Fruit fly (Drosophila melanogaster) whole organism, embryonic: ENCODE results near the gene CG3149.

Experiments used
- ATbp ChIP-seq: fragments of 200-800 bp; sonication (Bioruptor generic); optimal IDR thresholded peaks from 2 replicates; lab custom pipeline; 2017; ENCODE audit warnings: missing biosample characterization, mild to moderate bottlenecking, missing genetic modification characterization, missing genetic modification reagents
- Adf1 ChIP-seq: fragments of 200-800 bp; sonication (Bioruptor generic); IDR thresholded peaks from 2 replicates; pipeline ENCODE4 v1.3.6; 2022; ENCODE audit warnings: missing biosample characterization, missing genetic modification characterization
- Awh ChIP-seq: fragments of 200-800 bp; sonication (Bioruptor generic); IDR thresholded peaks from 2 replicates; pipeline ENCODE4, ENCODE4 v1.3.6; 2022; ENCODE audit warnings: missing biosample characterization, missing genetic modification characterization
- CG11560 ChIP-seq: fragments of 200-800 bp; sonication (Bioruptor generic); IDR thresholded peaks from 3 replicates; pipeline ENCODE4 v1.3.6; 2022; ENCODE audit warnings: missing biosample characterization, missing genetic modification characterization
- CG12659 ChIP-seq: fragments of 200-800 bp; sonication (Bioruptor generic); optimal IDR thresholded peaks from 3 replicates; lab custom pipeline; 2017; ENCODE audit warnings: mild to moderate bottlenecking, missing biosample characterization, missing genetic modification reagents, missing genetic modification characterization
- CG12942 ChIP-seq: fragments of 200-800 bp; sonication (Bioruptor generic); optimal IDR thresholded peaks from 3 replicates; lab custom pipeline; 2016; ENCODE audit warnings: missing biosample characterization, missing genetic modification characterization
- CG14667 ChIP-seq: fragments of 200-800 bp; sonication (Bioruptor generic); IDR thresholded peaks from 2 replicates; pipeline ENCODE4 v1.3.6; 2022; ENCODE audit warnings: missing biosample characterization, missing genetic modification characterization
- CG15479 ChIP-seq: fragments of 200-800 bp; sonication (Bioruptor generic); optimal IDR thresholded peaks from 3 replicates; lab custom pipeline; 2019; ENCODE audit warnings: missing biosample characterization, mild to moderate bottlenecking, missing genetic modification characterization, moderate library complexity
- CG15514 ChIP-seq: fragments of 200-800 bp; sonication (Bioruptor generic); optimal IDR thresholded peaks from 3 replicates; lab custom pipeline; 2017; ENCODE audit warnings: missing biosample characterization, missing genetic modification characterization, mild to moderate bottlenecking, moderate library complexity, missing genetic modification reagents
- CG16863 ChIP-seq: fragments of 200-800 bp; sonication (Bioruptor generic); optimal IDR thresholded peaks from 3 replicates; lab custom pipeline; 2016; ENCODE audit warnings: missing biosample characterization, missing genetic modification characterization
- CG17829 ChIP-seq: fragments of 200-800 bp; optimal IDR thresholded peaks from 2 replicates; lab custom pipeline; 2019; ENCODE audit warnings: missing biosample characterization, mild to moderate bottlenecking, missing genetic modification characterization, moderate library complexity
- CG2875 ChIP-seq: fragments of 200-800 bp; sonication (Bioruptor generic); optimal IDR thresholded peaks from 2 replicates; lab custom pipeline; 2017; ENCODE audit warnings: missing biosample characterization, mild to moderate bottlenecking, missing genetic modification characterization, missing genetic modification reagents
- CG31441 ChIP-seq: fragments of 200-800 bp; sonication (Bioruptor generic); IDR thresholded peaks from 2 replicates; pipeline ENCODE4 v1.3.6; 2022; ENCODE audit warnings: missing biosample characterization, missing genetic modification characterization
- CG3726 ChIP-seq: fragments of 200-800 bp; sonication (Bioruptor generic); IDR thresholded peaks from 3 replicates; pipeline ENCODE4, ENCODE4 v1.3.6; 2022; ENCODE audit warnings: missing biosample characterization, missing genetic modification characterization
- CG3838 ChIP-seq: fragments of 200-800 bp; sonication (Bioruptor generic); optimal IDR thresholded peaks from 3 replicates; lab custom pipeline; 2016; ENCODE audit warnings: missing biosample characterization, missing genetic modification characterization
- CG4730 ChIP-seq: fragments of 200-800 bp; sonication (Bioruptor generic); IDR thresholded peaks from 2 replicates; pipeline ENCODE4 v1.3.6; 2022; ENCODE audit warnings: missing biosample characterization, missing genetic modification characterization
- CG7839 ChIP-seq: fragments of 200-800 bp; sonication (Bioruptor generic); optimal IDR thresholded peaks from 3 replicates; lab custom pipeline; 2018; ENCODE audit warnings: missing biosample characterization, mild to moderate bottlenecking, missing genetic modification characterization, moderate library complexity
- CG8478 ChIP-seq: fragments of >200 bp; optimal IDR thresholded peaks from 2 replicates; lab custom pipeline; 2018
- CG8924 ChIP-seq: fragments of 200-800 bp; optimal IDR thresholded peaks from 3 replicates; lab custom pipeline; 2019; ENCODE audit warnings: missing biosample characterization, mild to moderate bottlenecking, missing genetic modification characterization, moderate library complexity
- CG9727 ChIP-seq: fragments of 200-800 bp; sonication (Bioruptor generic); optimal IDR thresholded peaks from 3 replicates; lab custom pipeline; 2017; ENCODE audit warnings: missing biosample characterization, mild to moderate bottlenecking, missing genetic modification characterization
- CoRest ChIP-seq: fragments of 200-800 bp; sonication (Bioruptor generic); optimal IDR thresholded peaks from 3 replicates; lab custom pipeline; 2018; ENCODE audit warnings: missing biosample characterization, mild to moderate bottlenecking, missing genetic modification characterization, moderate library complexity
- D19A ChIP-seq: fragments of 200-800 bp; optimal IDR thresholded peaks from 3 replicates; lab custom pipeline; 2019; ENCODE audit warnings: missing biosample characterization, mild to moderate bottlenecking, missing genetic modification characterization, moderate library complexity
- Doc3 ChIP-seq: fragments of 200-800 bp; sonication (Bioruptor generic); IDR thresholded peaks from 3 replicates; pipeline ENCODE4 v1.3.6; 2022; ENCODE audit warnings: missing biosample characterization, missing genetic modification characterization; ENCODE audit not compliant: partially characterized antibody
- Drgx ChIP-seq: fragments of 200-800 bp; sonication (Bioruptor generic); IDR thresholded peaks from 2 replicates; pipeline ENCODE4 v1.3.6; 2022; ENCODE audit warnings: missing biosample characterization, missing genetic modification characterization
- H15 ChIP-seq: fragments of 200-800 bp; sonication (Bioruptor generic); IDR thresholded peaks from 3 replicates; pipeline ENCODE4 v1.3.6; 2022; ENCODE audit warnings: missing biosample characterization, missing genetic modification characterization
- Hmx ChIP-seq: fragments of 200-800 bp; sonication (Bioruptor generic); optimal IDR thresholded peaks from 2 replicates; lab custom pipeline; 2016; ENCODE audit warnings: missing biosample characterization, missing genetic modification characterization
- Hsf ChIP-seq: fragments of 200-800 bp; sonication (Bioruptor generic); optimal IDR thresholded peaks from 3 replicates; lab custom pipeline; 2016; ENCODE audit warnings: missing biosample characterization, missing genetic modification characterization
- Mrtf ChIP-seq: fragments of 200-800 bp; sonication (Bioruptor generic); IDR thresholded peaks from 3 replicates; pipeline ENCODE4 v1.3.6; 2022; ENCODE audit warnings: missing biosample characterization, missing genetic modification characterization
- NC2α ChIP-seq: fragments of 200-800 bp; sonication (Bioruptor generic); optimal IDR thresholded peaks from 2 replicates; lab custom pipeline; 2016; ENCODE audit warnings: missing biosample characterization, missing genetic modification characterization
- Neu2 ChIP-seq: fragments of 200-800 bp; sonication (Bioruptor generic); optimal IDR thresholded peaks from 3 replicates; lab custom pipeline; 2016; ENCODE audit warnings: missing biosample characterization, missing genetic modification characterization, borderline replicate concordance
- Opbp ChIP-seq: fragments of 200-800 bp; sonication (Bioruptor generic); IDR thresholded peaks from 3 replicates; pipeline ENCODE4 v1.3.6; 2022; ENCODE audit warnings: missing biosample characterization, missing genetic modification characterization; ENCODE audit not compliant: partially characterized antibody
- Poxn ChIP-seq: fragments of 200-800 bp; sonication (Bioruptor generic); IDR thresholded peaks from 2 replicates; pipeline ENCODE4 v1.3.6; 2022; ENCODE audit warnings: missing biosample characterization, missing genetic modification characterization
- Sox100B ChIP-seq: fragments of 200-800 bp; sonication (Bioruptor generic); optimal IDR thresholded peaks from 3 replicates; lab custom pipeline; 2018; ENCODE audit warnings: missing biosample characterization, mild to moderate bottlenecking, missing genetic modification characterization
- cg ChIP-seq: fragments of 200-800 bp; sonication (Bioruptor generic); optimal IDR thresholded peaks from 3 replicates; lab custom pipeline; 2019; ENCODE audit warnings: missing biosample characterization, mild to moderate bottlenecking, missing genetic modification characterization, moderate library complexity
- chn ChIP-seq: fragments of 200-800 bp; sonication (Bioruptor generic); optimal IDR thresholded peaks from 2 replicates; lab custom pipeline; 2016; ENCODE audit warnings: missing biosample characterization, missing genetic modification characterization
- croc ChIP-seq: fragments of 200-800 bp; sonication (Bioruptor generic); conservative IDR thresholded peaks from 3 replicates; pipeline ENCODE4 v1.3.6; 2022; ENCODE audit warnings: missing biosample characterization, missing genetic modification characterization
- crp ChIP-seq, 2 experiments: fragments of 200-800 bp; sonication (Bioruptor generic); optimal IDR thresholded peaks; 2 replicates in 1 of 2; 3 replicates in 1 of 2; lab custom pipeline; 2017; ENCODE audit warnings: missing biosample characterization in 2 of 2, missing genetic modification characterization in 2 of 2, mild to moderate bottlenecking in 1 of 2, moderate library complexity in 1 of 2
- esg ChIP-seq: fragments of 200-800 bp; sonication (Bioruptor generic); conservative IDR thresholded peaks from 2 replicates; pipeline ENCODE4 v1.3.6; 2022; ENCODE audit warnings: missing biosample characterization, missing genetic modification characterization
- fd3F ChIP-seq: fragments of 200-800 bp; sonication (Bioruptor generic); optimal IDR thresholded peaks from 2 replicates; lab custom pipeline; 2018; ENCODE audit warnings: missing biosample characterization, mild to moderate bottlenecking, missing genetic modification characterization, moderate library complexity
- gfzf ChIP-seq: fragments of 200-800 bp; sonication (Bioruptor generic); optimal IDR thresholded peaks from 2 replicates; lab custom pipeline; 2016; ENCODE audit warnings: missing biosample characterization, mild to moderate bottlenecking, missing genetic modification characterization, moderate library complexity
- kay ChIP-seq: fragments of 200-800 bp; sonication (Bioruptor generic); optimal IDR thresholded peaks from 2 replicates; lab custom pipeline; 2016; ENCODE audit warnings: missing biosample characterization, missing genetic modification characterization
- lmd ChIP-seq: fragments of 200-800 bp; sonication (Bioruptor generic); IDR thresholded peaks from 2 replicates; pipeline ENCODE4 v1.3.6; 2022; ENCODE audit warnings: missing biosample characterization, missing genetic modification characterization
- oc ChIP-seq: fragments of 200-800 bp; sonication (Bioruptor generic); optimal IDR thresholded peaks from 2 replicates; lab custom pipeline; 2018; ENCODE audit warnings: missing biosample characterization, mild to moderate bottlenecking, missing genetic modification characterization, moderate library complexity
- onecut ChIP-seq: fragments of 200-800 bp; sonication (Bioruptor generic); IDR thresholded peaks from 2 replicates; pipeline ENCODE4 v1.3.6; 2022; ENCODE audit warnings: missing biosample characterization, missing genetic modification characterization
- pb ChIP-seq: fragments of 200-800 bp; sonication (Bioruptor generic); optimal IDR thresholded peaks from 3 replicates; lab custom pipeline; 2016; ENCODE audit warnings: missing biosample characterization, missing genetic modification characterization
- pnt ChIP-seq: fragments of 200-800 bp; sonication (Bioruptor generic); optimal IDR thresholded peaks from 3 replicates; lab custom pipeline; 2016; ENCODE audit warnings: missing biosample characterization, missing genetic modification characterization
- psq ChIP-seq: fragments of 200-800 bp; sonication (Bioruptor generic); optimal IDR thresholded peaks from 2 replicates; lab custom pipeline; 2017; ENCODE audit warnings: missing biosample characterization, missing genetic modification characterization
- pzg ChIP-seq: fragments of 200-800 bp; sonication (Bioruptor generic); optimal IDR thresholded peaks from 3 replicates; lab custom pipeline; 2018; ENCODE audit warnings: missing biosample characterization, mild to moderate bottlenecking, missing genetic modification characterization, moderate library complexity
- run ChIP-seq: fragments of 200-800 bp; sonication (Bioruptor generic); optimal IDR thresholded peaks from 3 replicates; lab custom pipeline; 2018; ENCODE audit warnings: missing biosample characterization, mild to moderate bottlenecking, missing genetic modification characterization
- sob ChIP-seq: fragments of 200-800 bp; sonication (Bioruptor generic); IDR thresholded peaks from 2 replicates; pipeline ENCODE4 v1.3.6; 2022; ENCODE audit warnings: missing biosample characterization, missing genetic modification characterization
- vvl ChIP-seq: fragments of 200-800 bp; sonication (Bioruptor generic); IDR thresholded peaks from 2 replicates; pipeline ENCODE4 v1.3.6; 2022; ENCODE audit warnings: missing biosample characterization, missing genetic modification characterization

Gene CG3149

dm6 chrX:5737676-5738220 lies 42.7 kb upstream of the CG3149 start, which contains the start of gene Snx27 (continued):
- no peak for TF ChIP-seq Drgx (GFP tag; lab: Robert Waterston, UW)
- TF ChIP-seq chn (GFP tag; lab: Kevin White, UChicago): peak; percentile 41
- TF ChIP-seq NC2α (GFP tag; lab: Kevin White, UChicago): no peak
- peak; percentile 18 for TF ChIP-seq CG16863 (GFP tag; lab: Kevin White, UChicago)
- TF ChIP-seq CoRest (tag; lab: Kevin White, UChicago): peak; percentile 53
- no peak for TF ChIP-seq CG14667
- peak; percentile 50 for TF ChIP-seq Hsf (GFP tag; lab: Kevin White, UChicago)
- TF ChIP-seq CG31441: peak; percentile 39; the same call in 1 of the 2 replicates
- no peak for TF ChIP-seq run (tag; lab: Kevin White, UChicago)
- TF ChIP-seq vvl (GFP tag; lab: Robert Waterston, UW): peak; percentile 60; the same call in 1 of the 2 replicates
- peak; percentile 99 for TF ChIP-seq Opbp (GFP tag; lab: Robert Waterston, UW)
- peak; percentile 33 for TF ChIP-seq pb
- peak; percentile 86 for TF ChIP-seq sob (GFP tag; lab: Robert Waterston, UW)
- no peak for TF ChIP-seq CG3726 (GFP tag; lab: Robert Waterston, UW)
- peak; percentile 97 for TF ChIP-seq Doc3 (GFP tag; lab: Robert Waterston, UW)
- TF ChIP-seq CG7839 (tag; lab: Kevin White, UChicago): no peak
- TF ChIP-seq Poxn (GFP tag; lab: Robert Waterston, UW): no peak
- no peak for TF ChIP-seq esg (GFP tag; lab: Robert Waterston, UW)
- no peak for TF ChIP-seq H15 (GFP tag; lab: Robert Waterston, UW)
- TF ChIP-seq Adf1: 0 out of 2 replicates have a peak, but pooled peaks have one; percentile 5
- no peak for TF ChIP-seq psq (GFP tag; lab: Kevin White, UChicago)
- no peak for TF ChIP-seq Awh (GFP tag; lab: Robert Waterston, UW)
- peak; percentile 47 for TF ChIP-seq oc (tag; lab: Kevin White, UChicago)
- no peak for TF ChIP-seq CG12942
- peak; percentile 43 for TF ChIP-seq CG8924 (tag; lab: Kevin White, UChicago)
- TF ChIP-seq Mrtf (GFP tag; lab: Robert Waterston, UW): no peak
- TF ChIP-seq gfzf (GFP tag; lab: Kevin White, UChicago): peak; percentile 90
- peak; percentile 89 for TF ChIP-seq CG15514 (GFP tag; lab: Kevin White, UChicago)
- TF ChIP-seq CG4730 (GFP tag; lab: Robert Waterston, UW): no peak
- peak; percentile 5 for TF ChIP-seq CG15479
- TF ChIP-seq fd3F (GFP tag; lab: Kevin White, UChicago): no peak
- no peak for TF ChIP-seq CG2875 (GFP tag; lab: Kevin White, UChicago)
- TF ChIP-seq ATbp (GFP tag; lab: Kevin White, UChicago): no peak
- TF ChIP-seq crp (GFP tag; optimal IDR thresholded peaks at IDR 0.05; lab: Kevin White, UChicago): peak; percentile 93 to 98
- no peak for TF ChIP-seq CG3838 (GFP tag; lab: Kevin White, UChicago)
- no peak for TF ChIP-seq CG9727 (GFP tag; lab: Kevin White, UChicago)
- no peak for TF ChIP-seq pnt (GFP tag; lab: Kevin White, UChicago)
- peak; percentile 99 for TF ChIP-seq pzg (GFP tag; lab: Kevin White, UChicago)
- TF ChIP-seq onecut (GFP tag; lab: Robert Waterston, UW): 0 out of 2 replicates have a peak, but pooled peaks have one; percentile 12
- no peak for TF ChIP-seq croc (GFP tag; lab: Robert Waterston, UW)
- TF ChIP-seq Sox100B (GFP tag; lab: Kevin White, UChicago): no peak
- TF ChIP-seq CG8478 (lab: Kevin White, UChicago): no peak
- peak; percentile 87 for TF ChIP-seq CG12659 (GFP tag; lab: Kevin White, UChicago)
- peak; percentile 35; the same call in 1 of the 2 replicates for TF ChIP-seq lmd
- TF ChIP-seq D19A (tag; lab: Kevin White, UChicago): peak; percentile 16
- peak; percentile 70 for TF ChIP-seq cg (GFP tag; lab: Kevin White, UChicago)
- no peak for TF ChIP-seq Neu2 (GFP tag; lab: Kevin White, UChicago)
- TF ChIP-seq Hmx (GFP tag; lab: Kevin White, UChicago): no peak
- TF ChIP-seq CG11560 (tag; lab: Robert Waterston, UW): peak; percentile 71; the same call in 2 of the 3 replicates
- TF ChIP-seq CG17829 (tag; lab: Kevin White, UChicago): peak; percentile 57
- TF ChIP-seq kay (GFP tag; lab: Kevin White, UChicago): no peak
